Fruit fly (Drosophila melanogaster): Measurements from ENCODE around the gene rudhira.

The rudhira gene

dm6 chrX:11778734-11779220 is 37.9 kb upstream of the rudhira start, which contains the start of gene dy:
Gene dy, minus strand, starts transcription at chrX:11778784.
- TF ChIP-seq CG3847 (GFP tag; IDR thresholded peaks at IDR 0.05) (no peak), Ets65A (GFP tag) (peak; percentile 61)

dm6 chrX:11784997-11785396 is 31.7 kb upstream of the rudhira start:
- TF ChIP-seq sqz (GFP tag; optimal IDR thresholded peaks at IDR 0.05) (peak; percentile 11), Dfd (GFP tag; optimal IDR thresholded peaks at IDR 0.05) (no peak), dpn (GFP tag; optimal IDR thresholded peaks at IDR 0.05) (no peak), Drgx (GFP tag; IDR thresholded peaks at IDR 0.05) (peak; percentile 28; the same call in 1 of the 2 replicates), nom (GFP tag; optimal IDR thresholded peaks at IDR 0.05) (peak; percentile 81), Hey (tag; optimal IDR thresholded peaks at IDR 0.05) (no peak)

- no peak for TF ChIP-seq CG8290 (GFP tag; optimal IDR thresholded peaks at IDR 0.05)
- no peak for TF ChIP-seq CG8290 (tag; optimal IDR thresholded peaks at IDR 0.05)
- TF ChIP-seq CG10366 (GFP tag; IDR thresholded peaks at IDR 0.05) = no peak
- TF ChIP-seq Antp (GFP tag; optimal IDR thresholded peaks at IDR 0.05) = no peak
- TF ChIP-seq CG32772 (GFP tag; IDR thresholded peaks at IDR 0.05) = no peak
- TF ChIP-seq cas (GFP tag; IDR thresholded peaks at IDR 0.05) = no peak
- TF ChIP-seq CG17361 (GFP tag; IDR thresholded peaks at IDR 0.05) = no peak
- no peak for TF ChIP-seq Sin3A (optimal IDR thresholded peaks at IDR 0.05)
- TF ChIP-seq Dbx (GFP tag; IDR thresholded peaks at IDR 0.05) = no peak
- no peak for TF ChIP-seq CG17802 (tag; optimal IDR thresholded peaks at IDR 0.05)
- no peak for TF ChIP-seq CG13123 (GFP tag; optimal IDR thresholded peaks at IDR 0.05)
- no peak for TF ChIP-seq Fer2 (tag; optimal IDR thresholded peaks at IDR 0.05)
- peak; percentile 52 for TF ChIP-seq scrt (GFP tag; optimal IDR thresholded peaks at IDR 0.05)
- peak; percentile 13 for TF ChIP-seq sens (GFP tag)
- TF ChIP-seq zen (tag; optimal IDR thresholded peaks at IDR 0.05) = no peak
- no peak for TF ChIP-seq CG4424 (GFP tag; optimal IDR thresholded peaks at IDR 0.05)
- TF ChIP-seq CG12236 (GFP tag; optimal IDR thresholded peaks at IDR 0.05) = no peak
- peak in 1 of 2 experiments; percentile 44 for TF ChIP-seq Trl (optimal IDR thresholded peaks at IDR 0.05)
- TF ChIP-seq Trl (GFP tag; optimal IDR thresholded peaks at IDR 0.05) = no peak
Measured at dm6 chrX:11787081-11787480, 29.6 kb upstream of the rudhira start, which contains the start of gene Karl. Gene Karl, plus strand, starts transcription at chrX:11787381.

dm6 chrX:11788187-11788870 is 28.4 kb upstream of the rudhira start:
- TF ChIP-seq toy (GFP tag; IDR thresholded peaks at IDR 0.05) = no peak
- no peak for TF ChIP-seq inv (GFP tag; IDR thresholded peaks at IDR 0.05; ENCODE audit: partially characterized antibody)
- TF ChIP-seq pnt (GFP tag; optimal IDR thresholded peaks at IDR 0.05) = peak; percentile 65
- peak; percentile 12 for TF ChIP-seq schlank (tag; optimal IDR thresholded peaks at IDR 0.05)
- no peak for TF ChIP-seq sqz (GFP tag; optimal IDR thresholded peaks at IDR 0.05)
- TF ChIP-seq CG7372 (GFP tag; IDR thresholded peaks at IDR 0.05) = 0 out of 2 replicates have a peak, but pooled peaks have one; percentile 38
- TF ChIP-seq CG4617 (GFP tag; optimal IDR thresholded peaks at IDR 0.05; ENCODE audit: borderline replicate concordance) = no peak
- peak; percentile 67 for TF ChIP-seq CG4820 (GFP tag; optimal IDR thresholded peaks at IDR 0.05)
- peak; percentile 75 for TF ChIP-seq PHDP (tag; optimal IDR thresholded peaks at IDR 0.05)
- peak; percentile 51 for TF ChIP-seq HmgZ (tag; optimal IDR thresholded peaks at IDR 0.05)
- TF ChIP-seq kah (GFP tag; optimal IDR thresholded peaks at IDR 0.05) = peak; percentile 22
- peak; percentile 52 for TF ChIP-seq CG1602 (GFP tag; optimal IDR thresholded peaks at IDR 0.05)
- TF ChIP-seq twi (tag; optimal IDR thresholded peaks at IDR 0.05) = peak; percentile 22
- TF ChIP-seq CG17912 (GFP tag; optimal IDR thresholded peaks at IDR 0.05) = no peak
- TF ChIP-seq tx (GFP tag; optimal IDR thresholded peaks at IDR 0.05) = peak; percentile 33
- TF ChIP-seq CG1647 (GFP tag; optimal IDR thresholded peaks at IDR 0.05) = peak; percentile 57
- TF ChIP-seq CG1792 (GFP tag; optimal IDR thresholded peaks at IDR 0.05) = peak; percentile 38
- TF ChIP-seq CG4328 (GFP tag; optimal IDR thresholded peaks at IDR 0.05) = no peak
- TF ChIP-seq Hr3 (GFP tag; optimal IDR thresholded peaks at IDR 0.05) = peak; percentile 70
- TF ChIP-seq sim (GFP tag; IDR thresholded peaks at IDR 0.05) = 0 out of 2 replicates have a peak, but pooled peaks have one; percentile 31
- peak; percentile 78 for TF ChIP-seq CG31441 (GFP tag; IDR thresholded peaks at IDR 0.05)
- TF ChIP-seq nerfin-2 (GFP tag; IDR thresholded peaks at IDR 0.05; ENCODE audit: partially characterized antibody) = no peak

Measured in whole organism, embryonic.